Worm (Caenorhabditis elegans) whole organism, young adult: ENCODE results near the gene prdh-1.
"Not testable (repeated sequence)": the region's sequence is repeated elsewhere in the genome, so short reads cannot be mapped to it uniquely, and the experiment has no call there.

Experiments used
- B0019.2 ChIP-seq: fragments of 200-800 bp; sonication (Bioruptor generic); conservative IDR thresholded peaks from 2 replicates; pipeline ENCODE4 v1.3.6; 2022; ENCODE audit warnings: missing genetic modification reagents, missing genetic modification characterization, missing compliant biosample characterization
- B0035.1 ChIP-seq: sonication (generic microtip); optimal IDR thresholded peaks from 2 replicates; lab custom pipeline; 2016; ENCODE audit warnings: missing genetic modification characterization, mild to moderate bottlenecking, missing compliant biosample characterization, missing genotype, missing genetic modification reagents
- D2030.7 ChIP-seq: fragments of 200-800 bp; sonication (Bioruptor generic); IDR thresholded peaks from 2 replicates; pipeline ENCODE4 v1.3.6; 2022; ENCODE audit warnings: missing genetic modification reagents, missing genetic modification characterization, missing compliant biosample characterization
- F22D6.2 ChIP-seq: sonication (generic microtip); optimal IDR thresholded peaks from 2 replicates; lab custom pipeline; 2016; ENCODE audit warnings: mild to moderate bottlenecking, missing genetic modification characterization, missing compliant biosample characterization
- F23B12.7 ChIP-seq: sonication (generic microtip); optimal IDR thresholded peaks from 2 replicates; lab custom pipeline; 2017; ENCODE audit warnings: missing genetic modification characterization, mild to moderate bottlenecking, missing compliant biosample characterization, antibody characterized with exemption, moderate library complexity; ENCODE audit not compliant: insufficient read depth
- F33H1.4 ChIP-seq: fragments of 200-800 bp; sonication (Bioruptor generic); IDR thresholded peaks from 2 replicates; pipeline ENCODE4 v1.3.6; 2022; ENCODE audit warnings: missing genetic modification reagents, missing genetic modification characterization, missing compliant biosample characterization
- F39B2.1 ChIP-seq: fragments of 200-800 bp; sonication (Bioruptor generic); IDR thresholded peaks from 2 replicates; pipeline ENCODE4 v1.3.6; 2022; ENCODE audit warnings: missing genetic modification reagents, missing genetic modification characterization, missing compliant biosample characterization
- F57A8.1 ChIP-seq: fragments of 200-800 bp; sonication (Bioruptor generic); optimal IDR thresholded peaks from 2 replicates; lab custom pipeline; 2018; ENCODE audit warnings: mild to moderate bottlenecking, missing genetic modification characterization, moderate library complexity, missing compliant biosample characterization
- Y79H2A.3 ChIP-seq: fragments of 200-800 bp; sonication (Bioruptor generic); conservative IDR thresholded peaks from 2 replicates; pipeline ENCODE4 v1.3.6; 2022; ENCODE audit warnings: missing genetic modification reagents, missing genetic modification characterization, missing compliant biosample characterization
- atf-7 ChIP-seq: sonication (generic microtip); optimal IDR thresholded peaks from 2 replicates; lab custom pipeline; 2017; ENCODE audit warnings: mild to moderate bottlenecking, missing genetic modification characterization, missing compliant biosample characterization
- athp-1 ChIP-seq: sonication (generic microtip); optimal IDR thresholded peaks from 2 replicates; lab custom pipeline; 2017; ENCODE audit warnings: mild to moderate bottlenecking, missing genetic modification characterization, missing compliant biosample characterization
- attf-5 ChIP-seq: fragments of 200-800 bp; sonication (Bioruptor generic); optimal IDR thresholded peaks from 2 replicates; lab custom pipeline; 2018; ENCODE audit warnings: mild to moderate bottlenecking, missing genetic modification characterization, missing compliant biosample characterization
- attf-6 ChIP-seq: fragments of 200-800 bp; sonication (Bioruptor generic); IDR thresholded peaks from 2 replicates; pipeline ENCODE4 v1.3.6; 2022; ENCODE audit warnings: missing genetic modification reagents, missing genetic modification characterization, missing compliant biosample characterization
- bed-1 ChIP-seq: fragments of 200-800 bp; sonication (Bioruptor generic); IDR thresholded peaks from 2 replicates; pipeline ENCODE4 v1.3.6; 2022; ENCODE audit warnings: missing genetic modification reagents, missing genetic modification characterization, missing compliant biosample characterization
- ceh-100 ChIP-seq: fragments of 200-800 bp; sonication (Bioruptor generic); IDR thresholded peaks from 2 replicates; pipeline ENCODE4 v1.3.6; 2022; ENCODE audit warnings: missing genetic modification reagents, missing genetic modification characterization, missing compliant biosample characterization
- ceh-40 ChIP-seq: fragments of 200-800 bp; sonication (Bioruptor generic); IDR thresholded peaks from 2 replicates; pipeline ENCODE4 v1.3.6; 2022; ENCODE audit warnings: missing genetic modification characterization, missing compliant biosample characterization
- ceh-91 ChIP-seq: fragments of 200-800 bp; sonication (Bioruptor generic); IDR thresholded peaks from 2 replicates; pipeline ENCODE4 v1.3.6; 2022; ENCODE audit warnings: missing genetic modification reagents, missing genetic modification characterization, missing compliant biosample characterization
- die-1 ChIP-seq: sonication (generic microtip); optimal IDR thresholded peaks from 2 replicates; lab custom pipeline; 2016; ENCODE audit warnings: missing genotype, mild to moderate bottlenecking, missing genetic modification characterization, missing compliant biosample characterization
- dox-1 ChIP-seq: fragments of 200-800 bp; sonication (Bioruptor generic); IDR thresholded peaks from 2 replicates; pipeline ENCODE4 v1.3.6; 2022; ENCODE audit warnings: missing genetic modification reagents, missing genetic modification characterization, missing compliant biosample characterization
- egl-44 ChIP-seq: fragments of 200-800 bp; sonication (Bioruptor generic); IDR thresholded peaks from 2 replicates; pipeline ENCODE4 v1.3.6; 2022; ENCODE audit warnings: missing genetic modification reagents, missing genetic modification characterization, missing compliant biosample characterization
- egrh-3 ChIP-seq: fragments of 200-800 bp; sonication (Bioruptor generic); IDR thresholded peaks from 2 replicates; pipeline ENCODE4 v1.3.6; 2022; ENCODE audit warnings: missing genetic modification reagents, missing genetic modification characterization, missing compliant biosample characterization
- ekl-4 ChIP-seq: fragments of 200-800 bp; sonication (Bioruptor generic); IDR thresholded peaks from 2 replicates; pipeline ENCODE4 v1.3.6; 2022; ENCODE audit warnings: missing genetic modification reagents, missing genetic modification characterization, missing compliant biosample characterization
- gei-17 ChIP-seq: fragments of 200-800 bp; sonication (Bioruptor generic); optimal IDR thresholded peaks from 2 replicates; lab custom pipeline; 2018; ENCODE audit warnings: mild to moderate bottlenecking, missing genetic modification characterization, missing compliant biosample characterization
- hsf-1 ChIP-seq: fragments of 200-800 bp; sonication (Bioruptor generic); IDR thresholded peaks from 2 replicates; pipeline ENCODE4 v1.3.6; 2022; ENCODE audit warnings: missing genetic modification reagents, missing genetic modification characterization, missing compliant biosample characterization
- lag-1 ChIP-seq: fragments of 200-800 bp; sonication (Bioruptor generic); IDR thresholded peaks from 2 replicates; pipeline ENCODE4 v1.3.6; 2022; ENCODE audit warnings: missing genetic modification reagents, missing genetic modification characterization, missing compliant biosample characterization
- lsy-27 ChIP-seq: sonication (generic microtip); optimal IDR thresholded peaks from 2 replicates; lab custom pipeline; 2017; ENCODE audit warnings: missing genetic modification characterization, mild to moderate bottlenecking, missing compliant biosample characterization, antibody characterized with exemption, missing genotype, borderline replicate concordance; ENCODE audit not compliant: insufficient read depth
- madf-3 ChIP-seq: fragments of 200-800 bp; sonication (Bioruptor generic); IDR thresholded peaks from 2 replicates; pipeline ENCODE4 v1.3.6; 2022; ENCODE audit warnings: missing genetic modification reagents, missing genetic modification characterization, missing compliant biosample characterization
- mel-28 ChIP-seq: sonication (generic microtip); optimal IDR thresholded peaks from 2 replicates; lab custom pipeline; 2016; ENCODE audit warnings: borderline replicate concordance, mild to moderate bottlenecking, missing genetic modification characterization, missing compliant biosample characterization
- nfyb-1 ChIP-seq: fragments of 200-800 bp; sonication (Bioruptor generic); IDR thresholded peaks from 2 replicates; pipeline ENCODE4 v1.3.6; 2022; ENCODE audit warnings: missing genetic modification reagents, missing genetic modification characterization, missing compliant biosample characterization
- nhr-120 ChIP-seq: fragments of 200-800 bp; sonication (Bioruptor generic); IDR thresholded peaks from 2 replicates; pipeline ENCODE4 v1.3.6; 2022; ENCODE audit warnings: missing genetic modification characterization, missing compliant biosample characterization
- nhr-27 ChIP-seq: fragments of 200-800 bp; sonication (Bioruptor generic); optimal IDR thresholded peaks from 2 replicates; lab custom pipeline; 2018; ENCODE audit warnings: mild to moderate bottlenecking, missing genetic modification characterization, moderate library complexity, missing compliant biosample characterization
- nhr-90 ChIP-seq: sonication (generic microtip); optimal IDR thresholded peaks from 2 replicates; lab custom pipeline; 2016; ENCODE audit warnings: missing genotype, mild to moderate bottlenecking, missing genetic modification characterization, missing compliant biosample characterization
- pha-4 ChIP-seq: fragments of 150-350 bp; sonication (generic microtip); optimal IDR thresholded peaks from 2 replicates; lab custom pipeline; 2014; ENCODE audit warnings: missing biosample characterization, missing genetic modification reagents, missing genetic modification characterization
- rcor-1 ChIP-seq: fragments of 200-800 bp; sonication (Bioruptor generic); IDR thresholded peaks from 2 replicates; pipeline ENCODE4 v1.3.6; 2022; ENCODE audit warnings: missing genetic modification reagents, missing genetic modification characterization, missing compliant biosample characterization
- repo-1 ChIP-seq: sonication (generic microtip); optimal IDR thresholded peaks from 2 replicates; lab custom pipeline; 2017; ENCODE audit warnings: mild to moderate bottlenecking, missing genetic modification characterization, missing compliant biosample characterization
- snpc-1.3 ChIP-seq: sonication (generic microtip); optimal IDR thresholded peaks from 2 replicates; lab custom pipeline; 2017; ENCODE audit warnings: missing genetic modification characterization, mild to moderate bottlenecking, missing compliant biosample characterization, antibody characterized with exemption, moderate library complexity, missing genotype, missing genetic modification reagents; ENCODE audit not compliant: insufficient read depth
- snpc-4 ChIP-seq, 5 experiments: fragments of 150-350 bp in 1 of 5; sonication (generic microtip) in 4 of 5; optimal IDR thresholded peaks; 2 replicates each; lab custom pipeline; 2014 to 2018; ENCODE audit warnings: missing genetic modification characterization in 5 of 5, missing biosample characterization in 3 of 5, antibody characterized with exemption in 2 of 5, mild to moderate bottlenecking in 2 of 5, missing compliant biosample characterization in 2 of 5, missing genotype in 2 of 5, moderate library complexity in 2 of 5, missing genetic modification reagents in 1 of 5
- sptf-2 ChIP-seq: fragments of 200-800 bp; sonication (Bioruptor generic); optimal IDR thresholded peaks from 2 replicates; lab custom pipeline; 2018; ENCODE audit warnings: mild to moderate bottlenecking, missing genetic modification characterization, missing compliant biosample characterization
- tbx-9 ChIP-seq: sonication (generic microtip); optimal IDR thresholded peaks from 2 replicates; lab custom pipeline; 2016; ENCODE audit warnings: borderline replicate concordance, missing genetic modification characterization, inconsistent platforms, missing compliant biosample characterization
- tlf-1 ChIP-seq: fragments of 200-800 bp; sonication (Bioruptor generic); optimal IDR thresholded peaks from 2 replicates; lab custom pipeline; 2018; ENCODE audit warnings: mild to moderate bottlenecking, missing genetic modification characterization, missing compliant biosample characterization
- xnd-1 ChIP-seq: sonication (generic microtip); optimal IDR thresholded peaks from 2 replicates; lab custom pipeline; 2016; ENCODE audit warnings: missing genotype, missing genetic modification reagents, missing genetic modification characterization, missing compliant biosample characterization
- ztf-18 ChIP-seq: sonication (generic microtip); optimal IDR thresholded peaks from 2 replicates; lab custom pipeline; 2016; ENCODE audit warnings: missing genotype, mild to moderate bottlenecking, missing genetic modification characterization, missing compliant biosample characterization
- ztf-6 ChIP-seq: fragments of 200-800 bp; sonication (Bioruptor generic); IDR thresholded peaks from 2 replicates; pipeline ENCODE4 v1.3.6; 2022; ENCODE audit warnings: missing genetic modification reagents, missing genetic modification characterization, missing compliant biosample characterization

The prdh-1 gene

ce11 chrIV:13866754-13867153 lies 9.7 kb downstream of the prdh-1 start, which contains the start of gene B0513.90:
B0513.90 (plus strand) TSS chrIV:13867054.
- TF ChIP-seq madf-3 (GFP tag; lab: Robert Waterston, UW) (no peak), bed-1 (GFP tag; lab: Robert Waterston, UW) (no peak), ztf-6 (GFP tag; lab: Robert Waterston, UW) (no peak), attf-5 (GFP tag; lab: Kevin White, UChicago) (no peak), F57A8.1 (no peak), egl-44 (no peak), die-1 (tag; lab: Kevin White, UChicago) (no peak), athp-1 (tag; lab: Kevin White, UChicago) (no peak), nhr-90 (tag; lab: Kevin White, UChicago) (no peak), F39B2.1 (GFP tag; lab: Robert Waterston, UW) (no peak), tbx-9 (tag; lab: Kevin White, UChicago) (no peak), repo-1 (no peak), nhr-27 (tag; lab: Kevin White, UChicago) (no peak), ceh-40 (no peak), tlf-1 (GFP tag; lab: Kevin White, UChicago) (no peak), F33H1.4 (GFP tag; lab: Robert Waterston, UW) (no peak), F23B12.7 (tag; lab: Kevin White, UChicago) (no peak), gei-17 (GFP tag; lab: Kevin White, UChicago) (no peak), F22D6.2 (tag; lab: Kevin White, UChicago) (no peak)

- TF ChIP-seq pha-4: peak; percentile 19
- no peak for TF ChIP-seq nhr-120 (GFP tag; lab: Robert Waterston, UW)
These were observed 11.2 kb downstream of the prdh-1 start, which contains the start of gene vamp-8 for ce11 chrIV:13865172-13865571. vamp-8 (minus strand) TSS chrIV:13865196.

- TF ChIP-seq attf-6 (peak; percentile 44; the same call in 1 of the 2 replicates), dox-1 (GFP tag; lab: Robert Waterston, UW) (peak; percentile 93; the same call in 1 of the 2 replicates), snpc-4 (tag; optimal IDR thresholded peaks at IDR 0.05; lab: Kevin White, UChicago) (peak in 1 of 4 experiments; percentile 47), ceh-40 (0 out of 2 replicates have a peak, but pooled peaks have one; percentile 58), rcor-1 (GFP tag; lab: Robert Waterston, UW) (0 out of 2 replicates have a peak, but pooled peaks have one; percentile 29), ceh-100 (GFP tag; lab: Robert Waterston, UW) (peak; percentile 45; the same call in 1 of the 2 replicates), ekl-4 (GFP tag; lab: Robert Waterston, UW) (peak; percentile 57; the same call in 1 of the 2 replicates), Y79H2A.3 (GFP tag; lab: Robert Waterston, UW) (0 out of 2 replicates have a peak, but pooled peaks have one; percentile 12), nfyb-1 (GFP tag; lab: Robert Waterston, UW) (peak; percentile 32; the same call in 1 of the 2 replicates), egrh-3 (0 out of 2 replicates have a peak, but pooled peaks have one; percentile 28), hsf-1 (GFP tag; lab: Robert Waterston, UW) (peak; percentile 99)
- TF ChIP-seq snpc-4 (GFP tag; optimal IDR thresholded peaks at IDR 0.05; lab: Kevin White, UChicago): not testable (repeated sequence)
These were observed 14.4 kb downstream of the prdh-1 start for ce11 chrIV:13862003-13862402.

ce11 chrIV:13860459-13860858 lies 16.0 kb downstream of the prdh-1 start:
- no peak for TF ChIP-seq lag-1
- no peak for TF ChIP-seq sptf-2 (GFP tag; lab: Kevin White, UChicago)
- no peak for TF ChIP-seq B0019.2
- TF ChIP-seq snpc-1.3 (tag; lab: Kevin White, UChicago): no peak
- no peak for TF ChIP-seq lsy-27 (tag; lab: Kevin White, UChicago)
- TF ChIP-seq D2030.7 (GFP tag; lab: Robert Waterston, UW): no peak
- no peak for TF ChIP-seq atf-7 (tag; lab: Kevin White, UChicago)
- no peak for TF ChIP-seq F22D6.2 (tag; lab: Kevin White, UChicago)
- no peak for TF ChIP-seq xnd-1 (tag; lab: Kevin White, UChicago)
- no peak for TF ChIP-seq ceh-100 (GFP tag; lab: Robert Waterston, UW)
- no peak for TF ChIP-seq ceh-91
- TF ChIP-seq ztf-18 (tag; lab: Kevin White, UChicago): no peak
- TF ChIP-seq mel-28 (tag; lab: Kevin White, UChicago): no peak
- no peak for TF ChIP-seq B0035.1 (tag; lab: Kevin White, UChicago)
